Worm (Caenorhabditis elegans) whole organism, young adult: Measurements from ENCODE around the gene T24A6.1.

ENCODE experiments used
- Y53G8AR.9 ChIP-seq: fragments of 200-800 bp; sonication (Bioruptor generic); conservative IDR thresholded peaks from 2 replicates; pipeline ENCODE4 v1.3.6; 2022; ENCODE audit warnings: missing genetic modification reagents, missing genetic modification characterization, missing compliant biosample characterization
- ZK185.1 ChIP-seq: sonication (generic microtip); optimal IDR thresholded peaks from 2 replicates; lab custom pipeline; 2016; ENCODE audit warnings: mild to moderate bottlenecking, missing genetic modification characterization, missing compliant biosample characterization; ENCODE audit not compliant: poor library complexity, severe bottlenecking
- ama-1 ChIP-seq, 3 experiments: fragments of 150-350 bp in 1 of 3; sonication (generic microtip) in 2 of 3; optimal IDR thresholded peaks; 2 replicates each; lab custom pipeline; 2014 to 2018; ENCODE audit warnings: missing biosample characterization in 2 of 3, missing genetic modification characterization in 2 of 3, missing genetic modification reagents in 2 of 3
- attf-6 ChIP-seq: fragments of 200-800 bp; sonication (Bioruptor generic); IDR thresholded peaks from 2 replicates; pipeline ENCODE4 v1.3.6; 2022; ENCODE audit warnings: missing genetic modification reagents, missing genetic modification characterization, missing compliant biosample characterization
- ceh-27 ChIP-seq: fragments of 200-800 bp; sonication (Bioruptor generic); optimal IDR thresholded peaks from 2 replicates; lab custom pipeline; 2018; ENCODE audit warnings: mild to moderate bottlenecking, missing genetic modification characterization, moderate library complexity, missing compliant biosample characterization
- ceh-79 ChIP-seq: sonication (generic microtip); optimal IDR thresholded peaks from 2 replicates; lab custom pipeline; 2017; ENCODE audit warnings: mild to moderate bottlenecking, missing genetic modification characterization, missing compliant biosample characterization
- lin-35 ChIP-seq, 3 experiments: fragments of 150-350 bp in 2 of 3; sonication (generic microtip) in 1 of 3; optimal IDR thresholded peaks; 2 replicates each; lab custom pipeline; 2014 to 2018; ENCODE audit warnings: missing biosample characterization in 3 of 3, missing genetic modification characterization in 3 of 3, missing genetic modification reagents in 3 of 3
- madf-3 ChIP-seq: fragments of 200-800 bp; sonication (Bioruptor generic); IDR thresholded peaks from 2 replicates; pipeline ENCODE4 v1.3.6; 2022; ENCODE audit warnings: missing genetic modification reagents, missing genetic modification characterization, missing compliant biosample characterization
- nfya-1 ChIP-seq: sonication (generic microtip); optimal IDR thresholded peaks from 2 replicates; lab custom pipeline; 2017; ENCODE audit warnings: antibody characterized with exemption, missing compliant biosample characterization, missing genetic modification characterization, borderline replicate concordance; ENCODE audit not compliant: insufficient read depth
- nhr-27 ChIP-seq: fragments of 200-800 bp; sonication (Bioruptor generic); optimal IDR thresholded peaks from 2 replicates; lab custom pipeline; 2018; ENCODE audit warnings: mild to moderate bottlenecking, missing genetic modification characterization, moderate library complexity, missing compliant biosample characterization
- sdz-38 ChIP-seq: sonication (generic microtip); optimal IDR thresholded peaks from 2 replicates; lab custom pipeline; 2016; ENCODE audit warnings: missing genotype, missing genetic modification characterization, missing compliant biosample characterization
- snpc-1.1 ChIP-seq: sonication (generic microtip); optimal IDR thresholded peaks from 2 replicates; lab custom pipeline; 2017; ENCODE audit warnings: missing genetic modification characterization, mild to moderate bottlenecking, missing compliant biosample characterization, antibody characterized with exemption, moderate library complexity, missing genotype, missing genetic modification reagents; ENCODE audit not compliant: insufficient read depth
- snpc-1.3 ChIP-seq: sonication (generic microtip); optimal IDR thresholded peaks from 2 replicates; lab custom pipeline; 2017; ENCODE audit warnings: missing genetic modification characterization, mild to moderate bottlenecking, missing compliant biosample characterization, antibody characterized with exemption, moderate library complexity, missing genotype, missing genetic modification reagents; ENCODE audit not compliant: insufficient read depth
- unc-62 ChIP-seq: fragments of 150-350 bp; optimal IDR thresholded peaks from 2 replicates; lab custom pipeline; 2014; ENCODE audit warnings: missing biosample characterization, missing genetic modification reagents, missing genetic modification characterization

DNA sequence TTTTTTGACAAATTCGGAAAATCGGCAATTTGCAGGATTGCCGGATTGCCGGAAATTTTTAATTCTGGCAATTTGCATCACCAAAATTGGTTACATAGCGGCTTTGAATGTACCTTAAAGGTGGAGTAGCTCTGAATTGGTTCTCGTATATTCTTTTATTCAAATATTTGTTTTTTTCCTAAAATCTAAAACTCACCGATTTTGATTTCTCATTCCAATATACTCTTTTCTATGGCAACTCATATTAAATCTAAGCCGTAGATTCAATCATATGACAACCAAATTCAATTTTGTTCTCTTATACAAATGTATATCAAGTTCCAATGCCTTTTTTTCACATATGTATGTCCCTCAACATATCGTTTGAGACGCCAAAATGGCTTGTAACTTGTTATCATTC, 9.3 kb upstream of the T24A6.1 start, which contains the start of gene sri-21:
- TF ChIP-seq ceh-27 (GFP tag; lab: Kevin White, UChicago) (no peak), ama-1 (optimal IDR thresholded peaks at IDR 0.05; lab: Kevin White, UChicago) (no peak), ama-1 (GFP tag; optimal IDR thresholded peaks at IDR 0.05; lab: Kevin White, UChicago) (no peak), Y53G8AR.9 (GFP tag; lab: Robert Waterston, UW) (no peak), ZK185.1 (tag; lab: Kevin White, UChicago) (no peak), snpc-1.3 (tag; lab: Kevin White, UChicago) (no peak), lin-35 (GFP tag; optimal IDR thresholded peaks at IDR 0.05; lab: Kevin White, UChicago) (no peak), madf-3 (GFP tag; lab: Robert Waterston, UW) (no peak), nfya-1 (tag; lab: Kevin White, UChicago) (no peak), snpc-1.1 (tag; lab: Kevin White, UChicago) (no peak), sdz-38 (tag; lab: Kevin White, UChicago) (no peak), nhr-27 (tag; lab: Kevin White, UChicago) (no peak), ceh-79 (tag; lab: Kevin White, UChicago) (no peak), unc-62 (GFP tag; lab: Kevin White, UChicago) (no peak), attf-6 (GFP tag; lab: Robert Waterston, UW) (no peak)
